Worm (Caenorhabditis elegans): Measurements from ENCODE around the gene B0495.5.

Gene B0495.5

DNA sequence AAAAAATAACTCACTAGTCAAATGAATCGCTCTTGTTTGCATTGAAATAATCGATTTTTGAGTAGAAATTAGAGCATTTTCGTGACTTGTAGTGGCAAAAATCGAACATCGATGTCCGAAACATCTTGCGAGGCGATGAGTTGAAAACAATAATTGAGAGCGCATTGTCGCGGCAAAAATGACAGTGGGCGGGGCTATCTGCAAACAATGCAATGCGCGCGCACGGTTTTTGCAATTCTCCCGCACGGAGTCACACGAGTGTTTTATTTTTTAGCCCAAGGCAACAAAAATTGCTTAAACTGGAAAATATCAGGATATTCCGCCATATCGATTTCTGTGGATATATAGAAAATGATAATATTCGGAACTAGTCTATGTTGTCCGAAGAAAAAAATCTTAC lies 10.2 kb upstream of the B0495.5 start, which contains the start of gene B0495.9:
B0495.9 (minus strand) TSS at position 171 of the 400 bp plus-strand sequence.
- peak; percentile 47 for TF ChIP-seq nhr-90 (tag; optimal IDR thresholded peaks at IDR 0.05; ENCODE audit: poor library complexity)
- no peak for TF ChIP-seq mef-2 (tag; optimal IDR thresholded peaks at IDR 0.05)
- TF ChIP-seq blmp-1 (tag; optimal IDR thresholded peaks at IDR 0.05): peak; percentile 3
- TF ChIP-seq unc-86 (tag; optimal IDR thresholded peaks at IDR 0.05): no peak
- TF ChIP-seq tbx-2 (tag; optimal IDR thresholded peaks at IDR 0.05): peak; percentile 1
- TF ChIP-seq lin-14 (GFP tag; optimal IDR thresholded peaks at IDR 0.05): peak; percentile 42
- TF ChIP-seq ama-1 (optimal IDR thresholded peaks at IDR 0.05): no peak
- TF ChIP-seq ets-5 (GFP tag; IDR thresholded peaks at IDR 0.05): no peak
- TF ChIP-seq dsc-1 (tag; optimal IDR thresholded peaks at IDR 0.05): peak; percentile 50
- TF ChIP-seq xbp-1 (tag; optimal IDR thresholded peaks at IDR 0.05): peak; percentile 42
- TF ChIP-seq lin-13 (GFP tag; optimal IDR thresholded peaks at IDR 0.05): no peak
- TF ChIP-seq sup-37 (GFP tag; optimal IDR thresholded peaks at IDR 0.05): no peak
- peak; percentile 50 to 63 for TF ChIP-seq efl-1 (optimal IDR thresholded peaks at IDR 0.05)
- peak; percentile 43 to 95 for TF ChIP-seq efl-1 (GFP tag; optimal IDR thresholded peaks at IDR 0.05 in 1 of 2)
- TF ChIP-seq nhr-47 (tag; optimal IDR thresholded peaks at IDR 0.05): peak; percentile 54
- no peak for TF ChIP-seq fkh-8 (tag; optimal IDR thresholded peaks at IDR 0.05)
- TF ChIP-seq fkh-4 (tag; optimal IDR thresholded peaks at IDR 0.05; ENCODE audit: borderline replicate concordance): no peak
- no peak for TF ChIP-seq aha-1 (tag; optimal IDR thresholded peaks at IDR 0.05)
- TF ChIP-seq skn-1 (tag; optimal IDR thresholded peaks at IDR 0.05): peak; percentile 51
- peak; percentile 31 for TF ChIP-seq lin-39 (tag; optimal IDR thresholded peaks at IDR 0.05)
- peak; percentile 23 for TF ChIP-seq snpc-4 (tag; optimal IDR thresholded peaks at IDR 0.05)
- no peak for TF ChIP-seq ceh-90 (tag; optimal IDR thresholded peaks at IDR 0.05)
- no peak for TF ChIP-seq C34B4.2 (tag; optimal IDR thresholded peaks at IDR 0.05)
- no peak for TF ChIP-seq nhr-12 (tag; optimal IDR thresholded peaks at IDR 0.05)
- TF ChIP-seq mep-1 (tag; optimal IDR thresholded peaks at IDR 0.05): no peak
- TF ChIP-seq irx-1 (tag; optimal IDR thresholded peaks at IDR 0.05): peak; percentile 34
- peak; percentile 58; the same call in 1 of the 2 replicates for TF ChIP-seq mab-9 (GFP tag; IDR thresholded peaks at IDR 0.05)
- no peak for TF ChIP-seq aly-2 (tag; optimal IDR thresholded peaks at IDR 0.05)
- TF ChIP-seq F16B12.6 (tag; optimal IDR thresholded peaks at IDR 0.05): peak; percentile 47
- peak; percentile 17 for TF ChIP-seq unc-130 (tag; optimal IDR thresholded peaks at IDR 0.05)
- TF ChIP-seq zag-1 (tag; optimal IDR thresholded peaks at IDR 0.05): no peak
- peak; percentile 26 for TF ChIP-seq C04F5.9 (tag; optimal IDR thresholded peaks at IDR 0.05)
- TF ChIP-seq unc-30 (tag; optimal IDR thresholded peaks at IDR 0.05): no peak
- no peak for TF ChIP-seq egl-27 (tag; optimal IDR thresholded peaks at IDR 0.05)
- peak; percentile 31; the same call in 1 of the 2 replicates for TF ChIP-seq isw-1 (GFP tag; IDR thresholded peaks at IDR 0.05)
- TF ChIP-seq efl-3 (GFP tag; optimal IDR thresholded peaks at IDR 0.05): no peak
- TF ChIP-seq elt-2 (tag; optimal IDR thresholded peaks at IDR 0.05): peak; percentile 29
- TF ChIP-seq egl-13 (tag; optimal IDR thresholded peaks at IDR 0.05): no peak
- TF ChIP-seq nhr-19 (GFP tag; conservative IDR thresholded peaks at IDR 0.05): peak; percentile 48
- TF ChIP-seq elt-3 (tag; optimal IDR thresholded peaks at IDR 0.05): peak in 1 of 6 experiments; percentile 14
- TF ChIP-seq swsn-7 (tag; optimal IDR thresholded peaks at IDR 0.05): peak; percentile 50
- TF ChIP-seq jun-1 (tag; optimal IDR thresholded peaks at IDR 0.05): no peak
- TF ChIP-seq nhr-85 (tag): peak; percentile 56
- no peak for TF ChIP-seq hpl-2 (GFP tag; optimal IDR thresholded peaks at IDR 0.05)
- peak; percentile 19 for TF ChIP-seq nhr-76 (tag; optimal IDR thresholded peaks at IDR 0.05)
- TF ChIP-seq lir-3 (tag; optimal IDR thresholded peaks at IDR 0.05; ENCODE audit: poor library complexity): peak; percentile 26
- TF ChIP-seq ztf-11 (tag; optimal IDR thresholded peaks at IDR 0.05): peak in 1 of 2 experiments; percentile 55
- peak in 1 of 2 experiments; percentile 12 for TF ChIP-seq mdl-1 (tag; optimal IDR thresholded peaks at IDR 0.05)
- TF ChIP-seq lin-35 (GFP tag; optimal IDR thresholded peaks at IDR 0.05): peak; percentile 22 to 52
- TF ChIP-seq lin-15B (tag; optimal IDR thresholded peaks at IDR 0.05): no peak
- no peak for TF ChIP-seq vab-15 (tag; optimal IDR thresholded peaks at IDR 0.05)
- TF ChIP-seq nhr-20 (tag; optimal IDR thresholded peaks at IDR 0.05): peak; percentile 41
- peak; percentile 68 for TF ChIP-seq snu-23 (GFP tag; optimal IDR thresholded peaks at IDR 0.05)
- no peak for TF ChIP-seq nhr-237 (tag; optimal IDR thresholded peaks at IDR 0.05)

Data from whole organism, L1 larva.